Fruit fly (Drosophila melanogaster): ENCODE results near the gene CG14854.
A peak's percentile ranks its signal among the peaks of the same experiment; 100 is the strongest.

The CG14854 gene

DNA sequence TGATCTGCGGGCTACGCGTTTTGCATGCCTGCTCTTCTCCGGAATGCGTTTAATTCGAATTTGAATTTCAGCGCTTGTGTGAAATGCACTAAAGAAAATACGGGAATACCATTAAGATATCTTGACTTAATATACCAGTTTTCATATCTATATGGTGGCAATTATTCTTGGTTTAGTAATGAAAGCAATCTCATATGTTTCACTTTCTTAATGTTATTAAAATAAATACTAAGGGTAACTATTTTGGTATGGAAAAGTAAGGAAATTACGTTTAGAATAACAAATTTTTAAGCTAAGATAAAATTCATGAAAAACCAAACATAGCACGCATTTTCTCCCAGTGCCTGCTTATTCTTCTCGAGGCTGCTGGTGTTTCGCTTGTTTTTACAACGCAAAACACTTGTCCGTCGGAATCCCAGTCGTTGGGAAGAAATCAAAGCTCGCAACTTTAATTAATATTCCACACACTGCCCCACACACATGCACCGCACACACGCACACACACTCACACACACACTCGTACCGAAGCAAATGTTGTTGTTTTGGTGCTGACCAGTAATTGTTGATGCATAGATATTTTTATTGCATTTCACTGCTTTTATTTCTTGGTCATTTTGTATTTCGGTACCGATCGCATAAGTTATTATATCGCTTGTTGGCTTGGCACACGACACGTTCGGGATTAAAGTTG, 18.1 kb upstream of the CG14854 start (continued):
- TF ChIP-seq Met (GFP tag; optimal IDR thresholded peaks at IDR 0.05) (peak; percentile 37), OdsH (GFP tag; optimal IDR thresholded peaks at IDR 0.05) (peak; percentile 35), dsx (GFP tag; optimal IDR thresholded peaks at IDR 0.05; ENCODE audit: poor library complexity, severe bottlenecking) (peak; percentile 26), Eip93F (GFP tag; optimal IDR thresholded peaks at IDR 0.05) (no peak), pdm3 (GFP tag; optimal IDR thresholded peaks at IDR 0.05) (peak; percentile 41), Smox (GFP tag; optimal IDR thresholded peaks at IDR 0.05) (peak; percentile 14), svp (GFP tag) (peak; percentile 72), Sox14 (GFP tag; optimal IDR thresholded peaks at IDR 0.05) (peak; percentile 11), CG6854 (GFP tag; optimal IDR thresholded peaks at IDR 0.05) (no peak), CG31627 (GFP tag; optimal IDR thresholded peaks at IDR 0.05) (peak; percentile 28)

- TF ChIP-seq CG6854 (GFP tag; optimal IDR thresholded peaks at IDR 0.05) (no peak), CG4318 (GFP tag; optimal IDR thresholded peaks at IDR 0.05) (no peak), CG11902 (GFP tag; optimal IDR thresholded peaks at IDR 0.05) (no peak), CG6276 (GFP tag; optimal IDR thresholded peaks at IDR 0.05) (peak; percentile 44), CG8119 (GFP tag; IDR thresholded peaks at IDR 0.05) (peak; percentile 47; the same call in 1 of the 3 replicates), eg (GFP tag; IDR thresholded peaks at IDR 0.05) (peak; percentile 62; the same call in 2 of the 3 replicates), Ets21C (GFP tag; optimal IDR thresholded peaks at IDR 0.05) (no peak), Eip75B (GFP tag; optimal IDR thresholded peaks at IDR 0.05) (no peak), Hr4 (GFP tag; optimal IDR thresholded peaks at IDR 0.05) (no peak), CG15336 (GFP tag; IDR thresholded peaks at IDR 0.05) (peak; percentile 25; the same call in 1 of the 2 replicates), CG32006 (GFP tag; optimal IDR thresholded peaks at IDR 0.05) (no peak), CG31627 (GFP tag; optimal IDR thresholded peaks at IDR 0.05) (no peak), vri (GFP tag; optimal IDR thresholded peaks at IDR 0.05) (no peak), fkh (GFP tag; optimal IDR thresholded peaks at IDR 0.05) (peak; percentile 26), CG6163 (GFP tag; IDR thresholded peaks at IDR 0.05) (no peak), Smox (GFP tag; optimal IDR thresholded peaks at IDR 0.05) (no peak), Blimp-1 (GFP tag; optimal IDR thresholded peaks at IDR 0.05) (no peak), CG11294 (GFP tag; IDR thresholded peaks at IDR 0.05) (no peak), CG16779 (tag; optimal IDR thresholded peaks at IDR 0.05) (no peak), cyc (GFP tag; optimal IDR thresholded peaks at IDR 0.05) (no peak), CG10631 (GFP tag; optimal IDR thresholded peaks at IDR 0.05) (no peak), CG9139 (GFP tag; optimal IDR thresholded peaks at IDR 0.05) (no peak)
Observed at dm6 chr3R:14576692-14577646, 17.1 kb upstream of the CG14854 start, which contains the start of gene stumps. Gene stumps (plus strand): TSS chr3R:14577217.

- TF ChIP-seq esn (GFP tag; optimal IDR thresholded peaks at IDR 0.05) (no peak), CG6854 (GFP tag; optimal IDR thresholded peaks at IDR 0.05) (no peak), CG6808 (GFP tag; optimal IDR thresholded peaks at IDR 0.05) (no peak), fkh (GFP tag; optimal IDR thresholded peaks at IDR 0.05) (no peak), CG11902 (GFP tag; optimal IDR thresholded peaks at IDR 0.05) (no peak), ss (GFP tag; optimal IDR thresholded peaks at IDR 0.05) (no peak), lz (GFP tag; optimal IDR thresholded peaks at IDR 0.05) (no peak), CG11762 (GFP tag; optimal IDR thresholded peaks at IDR 0.05; ENCODE audit: insufficient read depth) (no peak), Hr38 (GFP tag; optimal IDR thresholded peaks at IDR 0.05) (no peak), svp (GFP tag) (no peak), CG32006 (GFP tag; optimal IDR thresholded peaks at IDR 0.05) (no peak), CG11294 (GFP tag; IDR thresholded peaks at IDR 0.05) (no peak), fd59A (GFP tag; optimal IDR thresholded peaks at IDR 0.05) (no peak), spab (GFP tag; optimal IDR thresholded peaks at IDR 0.05) (no peak), achi (GFP tag; optimal IDR thresholded peaks at IDR 0.05) (no peak), CG4318 (GFP tag; optimal IDR thresholded peaks at IDR 0.05) (no peak), Eip75B (GFP tag; optimal IDR thresholded peaks at IDR 0.05) (no peak), CG10631 (GFP tag; optimal IDR thresholded peaks at IDR 0.05) (no peak)
Observed at dm6 chr3R:14576511-14576691, 16.5 kb upstream of the CG14854 start, which contains the start of gene CG44094. Gene CG44094 (minus strand): TSS chr3R:14576611.

All from whole organism, prepupa.